Fruit fly (Drosophila melanogaster) whole organism, embryonic: ENCODE measurements around the gene CG17321.

Experiments
- Asciz ChIP-seq: fragments of 200-800 bp; sonication (Bioruptor generic); optimal IDR thresholded peaks from 2 replicates; lab custom pipeline; 2017; ENCODE audit warnings: missing biosample characterization, mild to moderate bottlenecking, missing genetic modification characterization, missing genetic modification reagents
- CG10543 ChIP-seq: fragments of 200-800 bp; sonication (Bioruptor generic); optimal IDR thresholded peaks from 3 replicates; lab custom pipeline; 2017; ENCODE audit warnings: missing biosample characterization, mild to moderate bottlenecking, missing genetic modification characterization, moderate library complexity
- CG11085 ChIP-seq: fragments of 200-800 bp; sonication (Bioruptor generic); IDR thresholded peaks from 2 replicates; pipeline ENCODE4 v1.3.6; 2022; ENCODE audit warnings: missing biosample characterization, missing genetic modification characterization
- CG1233 ChIP-seq: fragments of 200-800 bp; sonication (Bioruptor generic); optimal IDR thresholded peaks from 4 replicates; lab custom pipeline; 2018; ENCODE audit warnings: missing biosample characterization, mild to moderate bottlenecking, missing genetic modification characterization
- CG13123 ChIP-seq: fragments of 200-800 bp; sonication (Bioruptor generic); optimal IDR thresholded peaks from 2 replicates; lab custom pipeline; 2016; ENCODE audit warnings: missing biosample characterization, missing genetic modification characterization
- CG14710 ChIP-seq: fragments of 200-800 bp; sonication (Bioruptor generic); optimal IDR thresholded peaks from 3 replicates; lab custom pipeline; 2019; ENCODE audit warnings: missing biosample characterization, mild to moderate bottlenecking, missing genetic modification characterization, moderate library complexity
- CG15011 ChIP-seq: fragments of 200-800 bp; sonication (Bioruptor generic); optimal IDR thresholded peaks from 3 replicates; lab custom pipeline; 2018; ENCODE audit warnings: missing biosample characterization, mild to moderate bottlenecking, missing genetic modification characterization
- CG15073 ChIP-seq: fragments of 200-800 bp; sonication (Bioruptor generic); optimal IDR thresholded peaks from 2 replicates; lab custom pipeline; 2016; ENCODE audit warnings: missing biosample characterization, missing genetic modification characterization
- CG1529 ChIP-seq: fragments of 200-800 bp; sonication (Bioruptor generic); optimal IDR thresholded peaks from 3 replicates; lab custom pipeline; 2018; ENCODE audit warnings: missing biosample characterization, missing genetic modification characterization
- CG15601 ChIP-seq: fragments of 200-800 bp; sonication (Bioruptor generic); optimal IDR thresholded peaks from 3 replicates; lab custom pipeline; 2019; ENCODE audit warnings: missing biosample characterization, mild to moderate bottlenecking, missing genetic modification characterization, moderate library complexity
- CG15696 ChIP-seq: fragments of 200-800 bp; sonication (Bioruptor generic); optimal IDR thresholded peaks from 2 replicates; lab custom pipeline; 2019; ENCODE audit warnings: missing biosample characterization, mild to moderate bottlenecking, missing genetic modification characterization, moderate library complexity
- CG16779 ChIP-seq: fragments of 200-800 bp; sonication (Bioruptor generic); IDR thresholded peaks from 2 replicates; pipeline ENCODE4 v1.3.6; 2022; ENCODE audit warnings: missing biosample characterization, missing genetic modification characterization
- CG16813 ChIP-seq: fragments of 200-800 bp; sonication (Bioruptor generic); IDR thresholded peaks from 3 replicates; pipeline ENCODE4 v1.3.6; 2022; ENCODE audit warnings: missing biosample characterization, missing genetic modification characterization; ENCODE audit not compliant: partially characterized antibody
- CG17328 ChIP-seq: fragments of 200-800 bp; sonication (Bioruptor generic); IDR thresholded peaks from 2 replicates; pipeline ENCODE4 v1.3.6; 2022; ENCODE audit warnings: missing biosample characterization, missing genetic modification characterization
- CG2116 ChIP-seq: fragments of 200-800 bp; sonication (Bioruptor generic); optimal IDR thresholded peaks from 3 replicates; lab custom pipeline; 2018; ENCODE audit warnings: missing biosample characterization, mild to moderate bottlenecking, missing genetic modification characterization
- CG31388 ChIP-seq: fragments of 200-800 bp; sonication (Bioruptor generic); optimal IDR thresholded peaks from 2 replicates; lab custom pipeline; 2016; ENCODE audit warnings: missing biosample characterization, missing genetic modification characterization
- CG31441 ChIP-seq: fragments of 200-800 bp; sonication (Bioruptor generic); IDR thresholded peaks from 2 replicates; pipeline ENCODE4 v1.3.6; 2022; ENCODE audit warnings: missing biosample characterization, missing genetic modification characterization
- CG3163 ChIP-seq: fragments of 200-800 bp; sonication (Bioruptor generic); optimal IDR thresholded peaks from 3 replicates; lab custom pipeline; 2016; ENCODE audit warnings: missing biosample characterization, missing genetic modification characterization
- CG4617 ChIP-seq: fragments of 200-800 bp; sonication (Bioruptor generic); optimal IDR thresholded peaks from 3 replicates; lab custom pipeline; 2016; ENCODE audit warnings: missing biosample characterization, missing genetic modification characterization, borderline replicate concordance
- CG5953 ChIP-seq: fragments of 200-800 bp; sonication (Bioruptor generic); IDR thresholded peaks from 2 replicates; pipeline ENCODE4 v1.3.6; 2022; ENCODE audit warnings: missing biosample characterization, missing genetic modification characterization
- CG8290 ChIP-seq, 3 experiments: fragments of 200-800 bp; sonication (Bioruptor generic); optimal IDR thresholded peaks; 2 replicates each; lab custom pipeline; 2016 to 2019; ENCODE audit warnings: missing biosample characterization in 3 of 3, missing genetic modification characterization in 3 of 3, mild to moderate bottlenecking in 2 of 3, moderate library complexity in 1 of 3
- CrebB ChIP-seq: fragments of 200-800 bp; sonication (Bioruptor generic); optimal IDR thresholded peaks from 3 replicates; lab custom pipeline; 2018; ENCODE audit warnings: missing biosample characterization, mild to moderate bottlenecking, missing genetic modification characterization
- D ChIP-seq, 2 experiments: fragments of 200-800 bp in 1 of 2; fragments of >200 bp in 1 of 2; sonication (Bioruptor generic) in 1 of 2; optimal IDR thresholded peaks; 2 replicates in 1 of 2; 3 replicates in 1 of 2; lab custom pipeline; 2017; ENCODE audit warnings: mild to moderate bottlenecking in 1 of 2, missing biosample characterization in 1 of 2, missing genetic modification characterization in 1 of 2, missing genetic modification reagents in 1 of 2
- Dip3 ChIP-seq: fragments of 200-800 bp; sonication (Bioruptor generic); optimal IDR thresholded peaks from 3 replicates; lab custom pipeline; 2016; ENCODE audit warnings: missing biosample characterization, missing genetic modification characterization
- Dp ChIP-seq: fragments of 200-800 bp; sonication (Bioruptor generic); optimal IDR thresholded peaks from 2 replicates; lab custom pipeline; 2018; ENCODE audit warnings: missing biosample characterization, mild to moderate bottlenecking, missing genetic modification characterization, moderate library complexity
- Dref ChIP-seq: fragments of 200-800 bp; sonication (Bioruptor generic); IDR thresholded peaks from 2 replicates; pipeline ENCODE4 v1.3.6; 2022; ENCODE audit warnings: missing biosample characterization, missing genetic modification characterization
- Fer1 ChIP-seq: fragments of 200-800 bp; sonication (Bioruptor generic); optimal IDR thresholded peaks from 2 replicates; lab custom pipeline; 2017; ENCODE audit warnings: missing biosample characterization, mild to moderate bottlenecking, missing genetic modification characterization
- Hand ChIP-seq: fragments of 200-800 bp; sonication (Bioruptor generic); optimal IDR thresholded peaks from 2 replicates; lab custom pipeline; 2017; ENCODE audit warnings: mild to moderate bottlenecking, missing biosample characterization, missing genetic modification reagents, missing genetic modification characterization
- Jarid2 ChIP-seq: fragments of 200-800 bp; sonication (Bioruptor generic); optimal IDR thresholded peaks from 3 replicates; lab custom pipeline; 2017; ENCODE audit warnings: mild to moderate bottlenecking, missing biosample characterization, missing genetic modification reagents, missing genetic modification characterization
- Meics ChIP-seq: fragments of 200-800 bp; sonication (Bioruptor generic); optimal IDR thresholded peaks from 2 replicates; lab custom pipeline; 2017; ENCODE audit warnings: missing biosample characterization, mild to moderate bottlenecking, missing genetic modification characterization
- NC2β ChIP-seq: fragments of 200-800 bp; sonication (Bioruptor generic); optimal IDR thresholded peaks from 2 replicates; lab custom pipeline; 2016; ENCODE audit warnings: missing biosample characterization, missing genetic modification characterization
- NFAT ChIP-seq: fragments of 200-800 bp; sonication (Bioruptor generic); IDR thresholded peaks from 2 replicates; pipeline ENCODE4 v1.3.6; 2022; ENCODE audit warnings: missing biosample characterization, missing genetic modification characterization
- Pdp1 ChIP-seq, 2 experiments: fragments of 200-800 bp; sonication (Bioruptor generic); optimal IDR thresholded peaks; 3 replicates each; lab custom pipeline; 2016; ENCODE audit warnings: missing biosample characterization in 2 of 2, missing genetic modification characterization in 2 of 2, mild to moderate bottlenecking in 1 of 2, moderate library complexity in 1 of 2
- Sin3A ChIP-seq: fragments of >200 bp; optimal IDR thresholded peaks from 2 replicates; lab custom pipeline; 2018
- amos ChIP-seq: fragments of 200-800 bp; sonication (Bioruptor generic); IDR thresholded peaks from 2 replicates; pipeline ENCODE4 v1.3.6; 2022; ENCODE audit warnings: missing biosample characterization, missing genetic modification characterization; ENCODE audit not compliant: partially characterized antibody
- ara ChIP-seq: fragments of 200-800 bp; sonication (Bioruptor generic); IDR thresholded peaks from 2 replicates; pipeline ENCODE4 v1.3.6; 2022; ENCODE audit warnings: missing biosample characterization, missing genetic modification characterization
- dmrt99B ChIP-seq: fragments of 200-800 bp; sonication (Bioruptor generic); optimal IDR thresholded peaks from 2 replicates; lab custom pipeline; 2018; ENCODE audit warnings: missing biosample characterization, mild to moderate bottlenecking, missing genetic modification characterization, moderate library complexity
- esg ChIP-seq: fragments of 200-800 bp; sonication (Bioruptor generic); conservative IDR thresholded peaks from 2 replicates; pipeline ENCODE4 v1.3.6; 2022; ENCODE audit warnings: missing biosample characterization, missing genetic modification characterization
- fu2 ChIP-seq: fragments of 200-800 bp; sonication (Bioruptor generic); optimal IDR thresholded peaks from 2 replicates; lab custom pipeline; 2016; ENCODE audit warnings: missing biosample characterization, missing genetic modification characterization
- gcm ChIP-seq: fragments of 200-800 bp; sonication (Bioruptor generic); optimal IDR thresholded peaks from 2 replicates; lab custom pipeline; 2019; ENCODE audit warnings: missing biosample characterization, mild to moderate bottlenecking, missing genetic modification characterization, moderate library complexity
- kah ChIP-seq: fragments of 200-800 bp; sonication (Bioruptor generic); optimal IDR thresholded peaks from 2 replicates; lab custom pipeline; 2018; ENCODE audit warnings: missing biosample characterization, mild to moderate bottlenecking, missing genetic modification characterization
- mirr ChIP-seq: fragments of 200-800 bp; sonication (Bioruptor generic); optimal IDR thresholded peaks from 3 replicates; lab custom pipeline; 2018; ENCODE audit warnings: missing biosample characterization, mild to moderate bottlenecking, missing genetic modification characterization
- peb ChIP-seq: fragments of 200-800 bp; sonication (Bioruptor generic); IDR thresholded peaks from 2 replicates; pipeline ENCODE4 v1.3.6; 2022; ENCODE audit warnings: missing biosample characterization, missing genetic modification characterization
- pum ChIP-seq: fragments of 200-800 bp; sonication (Bioruptor generic); optimal IDR thresholded peaks from 2 replicates; lab custom pipeline; 2016; ENCODE audit warnings: missing biosample characterization, missing genetic modification characterization
- rib ChIP-seq: fragments of 200-800 bp; sonication (Bioruptor generic); IDR thresholded peaks from 2 replicates; pipeline ENCODE4 v1.3.6; 2022; ENCODE audit warnings: missing biosample characterization, missing genetic modification characterization
- tap ChIP-seq: fragments of 200-800 bp; optimal IDR thresholded peaks from 3 replicates; lab custom pipeline; 2019; ENCODE audit warnings: missing biosample characterization, mild to moderate bottlenecking, missing genetic modification characterization, moderate library complexity
- trh ChIP-seq: fragments of 200-800 bp; sonication (Bioruptor generic); optimal IDR thresholded peaks from 2 replicates; lab custom pipeline; 2016; ENCODE audit warnings: missing biosample characterization, missing genetic modification characterization
- vnd ChIP-seq: fragments of 200-800 bp; sonication (Bioruptor generic); IDR thresholded peaks from 3 replicates; pipeline ENCODE4 v1.3.6; 2022; ENCODE audit warnings: missing biosample characterization, missing genetic modification characterization; ENCODE audit not compliant: partially characterized antibody

Gene CG17321

dm6 chr2L:18858661-18859532, 13.9 kb downstream of the CG17321 start, which contains the start of the genes CG10602 and mRpL13 (continued):
- TF ChIP-seq pum (GFP tag; lab: Kevin White, UChicago) (no peak), CG31441 (GFP tag; lab: Robert Waterston, UW) (no peak), CG17328 (GFP tag; lab: Robert Waterston, UW) (no peak), CG4617 (GFP tag; lab: Kevin White, UChicago) (peak; percentile 81), Hand (no peak), Sin3A (peak; percentile 4), CG1233 (no peak), CG15696 (tag; lab: Kevin White, UChicago) (no peak), CG14710 (peak; percentile 68), kah (GFP tag; lab: Kevin White, UChicago) (no peak), trh (GFP tag; lab: Kevin White, UChicago) (no peak), ara (GFP tag; lab: Robert Waterston, UW) (no peak), NFAT (GFP tag; lab: Robert Waterston, UW) (no peak), esg (GFP tag; lab: Robert Waterston, UW) (no peak), CG10543 (GFP tag; lab: Kevin White, UChicago) (no peak), mirr (no peak), NC2β (peak; percentile 38), Meics (GFP tag; lab: Kevin White, UChicago) (no peak), dmrt99B (tag; lab: Kevin White, UChicago) (no peak), vnd (GFP tag; lab: Robert Waterston, UW) (no peak), D (optimal IDR thresholded peaks at IDR 0.05; lab: Kevin White, UChicago) (no peak), D (GFP tag; optimal IDR thresholded peaks at IDR 0.05; lab: Kevin White, UChicago) (no peak), Dp (peak; percentile 66), Asciz (GFP tag; lab: Kevin White, UChicago) (no peak), tap (tag; lab: Kevin White, UChicago) (no peak), peb (GFP tag; lab: Robert Waterston, UW) (no peak), CG15601 (peak; percentile 53), CG8290 (GFP tag; optimal IDR thresholded peaks at IDR 0.05; lab: Kevin White, UChicago) (peak; percentile 76), CG8290 (tag; optimal IDR thresholded peaks at IDR 0.05; lab: Kevin White, UChicago) (peak in 1 of 2 experiments; percentile 93), CG31388 (GFP tag; lab: Kevin White, UChicago) (no peak), CrebB (tag; lab: Kevin White, UChicago) (no peak), Dip3 (GFP tag; lab: Kevin White, UChicago) (peak; percentile 13), fu2 (peak; percentile 30), Pdp1 (GFP tag; optimal IDR thresholded peaks at IDR 0.05; lab: Kevin White, UChicago) (peak in 1 of 2 experiments; percentile 95), Dref (GFP tag; lab: Robert Waterston, UW) (peak; percentile 50), CG15011 (GFP tag; lab: Kevin White, UChicago) (no peak), CG15073 (GFP tag; lab: Kevin White, UChicago) (no peak), CG2116 (peak; percentile 36), rib (GFP tag; lab: Robert Waterston, UW) (no peak), CG1529 (GFP tag; lab: Kevin White, UChicago) (no peak), CG11085 (no peak), CG13123 (peak; percentile 5), CG3163 (GFP tag; lab: Kevin White, UChicago) (peak; percentile 49), Fer1 (no peak), CG16779 (no peak), Jarid2 (GFP tag; lab: Kevin White, UChicago) (peak; percentile 31), gcm (GFP tag; lab: Kevin White, UChicago) (no peak), amos (peak; percentile 25; the same call in 1 of the 2 replicates), CG5953 (no peak), CG16813 (GFP tag; lab: Robert Waterston, UW) (peak; percentile 36; the same call in 2 of the 3 replicates)
